Worm (Caenorhabditis elegans) whole organism, L1 larva: ENCODE data around the gene C25E10.5.
A peak's percentile ranks its signal among the peaks of the same experiment; 100 is the strongest.

Source experiments
- alr-1 ChIP-seq: fragments of 200-800 bp; sonication (Bioruptor generic); optimal IDR thresholded peaks from 2 replicates; lab custom pipeline; 2018; ENCODE audit warnings: borderline replicate concordance, mild to moderate bottlenecking, missing genetic modification characterization, missing compliant biosample characterization
- ceh-88 ChIP-seq: fragments of 200-800 bp; sonication (Bioruptor generic); IDR thresholded peaks from 2 replicates; pipeline ENCODE4 v1.3.6; 2022; ENCODE audit warnings: missing genetic modification characterization, missing compliant biosample characterization
- ces-1 ChIP-seq: fragments of 150-350 bp; optimal IDR thresholded peaks from 2 replicates; lab custom pipeline; 2014; ENCODE audit warnings: missing biosample characterization, missing genetic modification reagents, missing genetic modification characterization
- dpl-1 ChIP-seq, 3 experiments: fragments of 150-350 bp in 2 of 3; sonication (generic microtip) in 1 of 3; optimal IDR thresholded peaks; 2 replicates each; lab custom pipeline; 2014 to 2017; ENCODE audit warnings: missing biosample characterization in 3 of 3, missing genetic modification characterization in 3 of 3, missing genetic modification reagents in 3 of 3
- lin-35 ChIP-seq, 2 experiments: fragments of 150-350 bp; optimal IDR thresholded peaks; 2 replicates each; lab custom pipeline; 2014; ENCODE audit warnings: missing biosample characterization in 2 of 2, missing genetic modification characterization in 2 of 2, missing genetic modification reagents in 2 of 2
- nhr-11 ChIP-seq: fragments of 150-350 bp; optimal IDR thresholded peaks from 2 replicates; lab custom pipeline; 2014; ENCODE audit warnings: missing biosample characterization, missing genetic modification characterization
- xbp-1 ChIP-seq: sonication (generic microtip); optimal IDR thresholded peaks from 2 replicates; lab custom pipeline; 2016; ENCODE audit warnings: missing genetic modification characterization, missing compliant biosample characterization

ce11 chrV:9075827-9076226 lies 45.5 kb downstream of the C25E10.5 start:
- no peak for TF ChIP-seq alr-1 (tag; lab: Kevin White, UChicago)
- TF ChIP-seq lin-35 (GFP tag; optimal IDR thresholded peaks at IDR 0.05; lab: Kevin White, UChicago) = peak in 1 of 2 experiments; percentile 16
- TF ChIP-seq xbp-1 (tag; lab: Kevin White, UChicago) = no peak
- TF ChIP-seq dpl-1 (GFP tag; optimal IDR thresholded peaks at IDR 0.05; lab: Kevin White, UChicago) = no peak
- no peak for TF ChIP-seq ces-1 (GFP tag; lab: Kevin White, UChicago)
- no peak for TF ChIP-seq ceh-88 (GFP tag; lab: Robert Waterston, UW)
- TF ChIP-seq nhr-11 = no peak
